Fruit fly (Drosophila melanogaster): ENCODE data around the gene Rab19.

The Rab19 gene

DNA sequence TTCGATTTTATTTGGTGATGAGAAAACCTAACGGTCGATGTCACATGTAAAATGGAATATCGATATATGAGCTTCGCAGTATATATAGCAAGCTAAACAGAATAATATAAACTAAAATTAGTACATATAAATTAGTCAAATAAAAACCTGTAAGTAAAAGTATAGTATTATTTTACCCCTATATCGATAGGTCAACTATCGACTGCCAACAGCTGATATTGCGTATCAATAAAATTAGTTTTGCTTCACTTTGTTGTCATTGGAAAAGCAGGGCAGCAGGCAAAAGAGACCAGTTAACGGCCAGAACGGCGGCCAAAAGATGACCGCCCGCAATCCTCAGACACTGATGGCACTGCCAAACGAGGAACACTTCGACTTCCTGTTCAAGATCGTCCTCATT lies at the start of gene Rab19:
TSS of gene Rab19 (plus strand) at position 78 of the 400 bp plus-strand sequence.
- TF ChIP-seq EcR (GFP tag; optimal IDR thresholded peaks at IDR 0.05) (peak; percentile 46), CG12605 (GFP tag; IDR thresholded peaks at IDR 0.05) (no peak), D1 (tag; optimal IDR thresholded peaks at IDR 0.05) (no peak)

dm6 chr3L:8284651-8285050 lies 12.2 kb upstream of the Rab19 start:
- no peak for TF ChIP-seq EcR (GFP tag; optimal IDR thresholded peaks at IDR 0.05)
- peak; percentile 50 for TF ChIP-seq CG15710 (tag; optimal IDR thresholded peaks at IDR 0.05)
- 0 out of 3 replicates have a peak, but pooled peaks have one; percentile 30 for TF ChIP-seq fd96Ca (GFP tag; IDR thresholded peaks at IDR 0.05)
- TF ChIP-seq D1 (tag; optimal IDR thresholded peaks at IDR 0.05): no peak
- no peak for TF ChIP-seq CG9948 (tag; optimal IDR thresholded peaks at IDR 0.05)
- no peak for TF ChIP-seq CG8301 (tag; optimal IDR thresholded peaks at IDR 0.05)
- TF ChIP-seq CG17806 (tag; optimal IDR thresholded peaks at IDR 0.05): peak; percentile 15
- peak; percentile 63 for TF ChIP-seq CG8159 (tag; optimal IDR thresholded peaks at IDR 0.05)
- no peak for TF ChIP-seq rn (GFP tag; IDR thresholded peaks at IDR 0.05)
- TF ChIP-seq Snoo (tag; optimal IDR thresholded peaks at IDR 0.05): no peak
- no peak for TF ChIP-seq CG13204 (GFP tag; optimal IDR thresholded peaks at IDR 0.05)
- peak; percentile 15 for TF ChIP-seq Pif1A (GFP tag; optimal IDR thresholded peaks at IDR 0.05)

DNA sequence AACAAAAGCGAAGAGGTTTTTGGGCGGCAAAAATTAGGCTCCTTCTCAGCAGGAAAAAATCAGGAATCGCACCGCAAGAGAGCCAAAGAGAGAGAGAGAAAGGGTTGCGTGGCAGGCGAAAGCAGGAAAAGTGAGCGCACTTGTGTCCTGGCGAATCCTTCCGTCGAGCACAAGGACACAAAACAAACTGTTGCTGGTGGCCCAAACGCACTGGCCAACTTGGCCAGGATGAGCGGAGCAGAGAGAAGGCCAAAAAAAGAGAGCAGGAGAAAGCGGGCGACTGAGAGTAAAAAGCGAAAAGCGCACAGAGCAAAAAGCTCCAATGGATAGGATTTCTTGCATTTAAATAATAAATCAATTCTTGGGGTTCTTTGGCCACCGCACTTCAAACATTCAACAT lies 11.5 kb upstream of the Rab19 start:
- no peak for TF ChIP-seq gl (tag; optimal IDR thresholded peaks at IDR 0.05)
- no peak for TF ChIP-seq CG8301 (tag; optimal IDR thresholded peaks at IDR 0.05)
- TF ChIP-seq CG12605 (GFP tag; IDR thresholded peaks at IDR 0.05): peak; percentile 49; the same call in 1 of the 2 replicates
- TF ChIP-seq Pif1B (GFP tag; optimal IDR thresholded peaks at IDR 0.05): no peak

- TF ChIP-seq EcR (GFP tag; optimal IDR thresholded peaks at IDR 0.05): no peak
- TF ChIP-seq Ets98B (GFP tag; IDR thresholded peaks at IDR 0.05): no peak
- TF ChIP-seq CG4496 (GFP tag; IDR thresholded peaks at IDR 0.05): no peak
- TF ChIP-seq CG10348 (GFP tag; IDR thresholded peaks at IDR 0.05): no peak
- TF ChIP-seq CG9948 (tag; optimal IDR thresholded peaks at IDR 0.05): no peak
- no peak for TF ChIP-seq CG15710 (tag; optimal IDR thresholded peaks at IDR 0.05)
- no peak for TF ChIP-seq CG17806 (tag; optimal IDR thresholded peaks at IDR 0.05)
- no peak for TF ChIP-seq CG14655 (GFP tag; optimal IDR thresholded peaks at IDR 0.05)
- no peak for TF ChIP-seq CG12605 (GFP tag; IDR thresholded peaks at IDR 0.05)
- TF ChIP-seq CG8301 (tag; optimal IDR thresholded peaks at IDR 0.05): no peak
- TF ChIP-seq CG32121 (GFP tag; IDR thresholded peaks at IDR 0.05): no peak
- TF ChIP-seq gl (tag; optimal IDR thresholded peaks at IDR 0.05): no peak
- no peak for TF ChIP-seq rn (GFP tag; IDR thresholded peaks at IDR 0.05)
- no peak for TF ChIP-seq fd96Ca (GFP tag; IDR thresholded peaks at IDR 0.05)
- TF ChIP-seq Pif1A (GFP tag; optimal IDR thresholded peaks at IDR 0.05): no peak
- TF ChIP-seq CG34367 (tag; optimal IDR thresholded peaks at IDR 0.05): no peak
- TF ChIP-seq CG8159 (tag; optimal IDR thresholded peaks at IDR 0.05): no peak
- TF ChIP-seq D1 (tag; optimal IDR thresholded peaks at IDR 0.05): no peak
These were observed 11.0 kb upstream of the Rab19 start for dm6 chr3L:8285773-8286172.

- TF ChIP-seq CG32121 (GFP tag; IDR thresholded peaks at IDR 0.05): no peak
- peak; percentile 8 for TF ChIP-seq CG8301 (tag; optimal IDR thresholded peaks at IDR 0.05)
- peak; percentile 67; the same call in 1 of the 3 replicates for TF ChIP-seq fd96Ca (GFP tag; IDR thresholded peaks at IDR 0.05)
- peak; percentile 57; the same call in 1 of the 3 replicates for TF ChIP-seq CG4496 (GFP tag; IDR thresholded peaks at IDR 0.05)
- TF ChIP-seq Ets98B (GFP tag; IDR thresholded peaks at IDR 0.05): peak; percentile 54
- TF ChIP-seq CG12605 (GFP tag; IDR thresholded peaks at IDR 0.05): no peak; the same call in 1 of the 2 replicates
These were observed 10.4 kb upstream of the Rab19 start for dm6 chr3L:8286397-8286796.

- TF ChIP-seq CG32121 (GFP tag; IDR thresholded peaks at IDR 0.05) (no peak), CG15710 (tag; optimal IDR thresholded peaks at IDR 0.05) (no peak)
These were observed 8.4 kb upstream of the Rab19 start for dm6 chr3L:8288396-8288795.

dm6 chr3L:8289336-8290258 lies 7.2 kb upstream of the Rab19 start, which contains the start of gene cert:
cert (minus strand) TSS chr3L:8289870.
- TF ChIP-seq D1 (tag; optimal IDR thresholded peaks at IDR 0.05) (peak; percentile 12), CG8159 (tag; optimal IDR thresholded peaks at IDR 0.05) (no peak), CG34367 (tag; optimal IDR thresholded peaks at IDR 0.05) (peak; percentile 9), CG32121 (GFP tag; IDR thresholded peaks at IDR 0.05) (no peak), CG8301 (tag; optimal IDR thresholded peaks at IDR 0.05) (no peak), gl (tag; optimal IDR thresholded peaks at IDR 0.05) (no peak), EcR (GFP tag; optimal IDR thresholded peaks at IDR 0.05) (peak; percentile 69), CG15710 (tag; optimal IDR thresholded peaks at IDR 0.05) (peak; percentile 4), Pif1B (GFP tag; optimal IDR thresholded peaks at IDR 0.05) (peak; percentile 13), CG4496 (GFP tag; IDR thresholded peaks at IDR 0.05) (0 out of 3 replicates have a peak, but pooled peaks have one; percentile 9), Snoo (tag; optimal IDR thresholded peaks at IDR 0.05) (peak; percentile 35), Pif1A (GFP tag; optimal IDR thresholded peaks at IDR 0.05) (peak; percentile 12)

Measured in whole organism, pupa.